Fruit fly (Drosophila melanogaster) whole organism, embryonic: Measurements from ENCODE around the gene mAChR-C.

Source experiments
- ATbp ChIP-seq: fragments of 200-800 bp; sonication (Bioruptor generic); optimal IDR thresholded peaks from 2 replicates; lab custom pipeline; 2017; ENCODE audit warnings: missing biosample characterization, mild to moderate bottlenecking, missing genetic modification characterization, missing genetic modification reagents
- Bdp1 ChIP-seq: fragments of 200-800 bp; sonication (Bioruptor generic); optimal IDR thresholded peaks from 3 replicates; lab custom pipeline; 2016; ENCODE audit warnings: missing biosample characterization, missing genetic modification characterization
- CG12744 ChIP-seq: fragments of 200-800 bp; sonication (Bioruptor generic); optimal IDR thresholded peaks from 2 replicates; lab custom pipeline; 2016; ENCODE audit warnings: missing biosample characterization, missing genetic modification characterization
- CG14050 ChIP-seq: fragments of 200-800 bp; sonication (Bioruptor generic); IDR thresholded peaks from 3 replicates; pipeline ENCODE4 v1.3.6; 2022; ENCODE audit warnings: missing biosample characterization, missing genetic modification characterization
- CG14667 ChIP-seq: fragments of 200-800 bp; sonication (Bioruptor generic); IDR thresholded peaks from 2 replicates; pipeline ENCODE4 v1.3.6; 2022; ENCODE audit warnings: missing biosample characterization, missing genetic modification characterization
- CG15601 ChIP-seq: fragments of 200-800 bp; sonication (Bioruptor generic); optimal IDR thresholded peaks from 3 replicates; lab custom pipeline; 2019; ENCODE audit warnings: missing biosample characterization, mild to moderate bottlenecking, missing genetic modification characterization, moderate library complexity
- CG17186 ChIP-seq: fragments of 200-800 bp; sonication (Bioruptor generic); optimal IDR thresholded peaks from 3 replicates; lab custom pipeline; 2017; ENCODE audit warnings: missing biosample characterization, missing genetic modification reagents, missing genetic modification characterization
- CG17802 ChIP-seq: fragments of 200-800 bp; sonication (Bioruptor generic); optimal IDR thresholded peaks from 2 replicates; lab custom pipeline; 2018; ENCODE audit warnings: missing biosample characterization, mild to moderate bottlenecking, missing genetic modification characterization, moderate library complexity
- CG2129 ChIP-seq: fragments of 200-800 bp; sonication (Bioruptor generic); IDR thresholded peaks from 2 replicates; pipeline ENCODE4 v1.3.6; 2022; ENCODE audit warnings: missing biosample characterization, missing genetic modification characterization; ENCODE audit not compliant: partially characterized antibody
- CG31441 ChIP-seq: fragments of 200-800 bp; sonication (Bioruptor generic); IDR thresholded peaks from 2 replicates; pipeline ENCODE4 v1.3.6; 2022; ENCODE audit warnings: missing biosample characterization, missing genetic modification characterization
- CG4820 ChIP-seq: fragments of 200-800 bp; sonication (Bioruptor generic); optimal IDR thresholded peaks from 3 replicates; lab custom pipeline; 2016; ENCODE audit warnings: missing biosample characterization, missing genetic modification characterization
- CG4854 ChIP-seq: fragments of 200-800 bp; sonication (Bioruptor generic); optimal IDR thresholded peaks from 2 replicates; lab custom pipeline; 2016; ENCODE audit warnings: missing biosample characterization, missing genetic modification characterization, inconsistent platforms
- CG6254 ChIP-seq: fragments of 200-800 bp; sonication (Bioruptor generic); optimal IDR thresholded peaks from 3 replicates; lab custom pipeline; 2017; ENCODE audit warnings: mild to moderate bottlenecking, missing biosample characterization, missing genetic modification reagents, missing genetic modification characterization
- CG6689 ChIP-seq: fragments of 200-800 bp; sonication (Bioruptor generic); IDR thresholded peaks from 2 replicates; pipeline ENCODE4 v1.3.6; 2022; ENCODE audit warnings: missing biosample characterization, missing genetic modification characterization
- CG6765 ChIP-seq: fragments of 200-800 bp; sonication (Bioruptor generic); optimal IDR thresholded peaks from 3 replicates; lab custom pipeline; 2017; ENCODE audit warnings: missing biosample characterization, mild to moderate bottlenecking, missing genetic modification characterization
- CG6791 ChIP-seq: fragments of 200-800 bp; sonication (Bioruptor generic); IDR thresholded peaks from 3 replicates; pipeline ENCODE4 v1.3.6; 2022; ENCODE audit warnings: missing biosample characterization, missing genetic modification characterization; ENCODE audit not compliant: partially characterized antibody
- CG9609 ChIP-seq: fragments of 200-800 bp; sonication (Bioruptor generic); optimal IDR thresholded peaks from 3 replicates; lab custom pipeline; 2016; ENCODE audit warnings: missing biosample characterization, missing genetic modification characterization
- D19A ChIP-seq: fragments of 200-800 bp; optimal IDR thresholded peaks from 3 replicates; lab custom pipeline; 2019; ENCODE audit warnings: missing biosample characterization, mild to moderate bottlenecking, missing genetic modification characterization, moderate library complexity
- Doc2 ChIP-seq: fragments of 200-800 bp; sonication (Bioruptor generic); IDR thresholded peaks from 2 replicates; pipeline ENCODE4 v1.3.6; 2022; ENCODE audit warnings: missing biosample characterization, missing genetic modification characterization
- GATAe ChIP-seq: fragments of 200-800 bp; sonication (Bioruptor generic); conservative IDR thresholded peaks from 2 replicates; pipeline ENCODE4 v1.3.6; 2022; ENCODE audit warnings: missing biosample characterization, missing genetic modification characterization
- Hmx ChIP-seq: fragments of 200-800 bp; sonication (Bioruptor generic); optimal IDR thresholded peaks from 2 replicates; lab custom pipeline; 2016; ENCODE audit warnings: missing biosample characterization, missing genetic modification characterization
- Hr51 ChIP-seq, 2 experiments: fragments of 200-800 bp; sonication (Bioruptor generic); optimal IDR thresholded peaks; 2 replicates in 1 of 2; 3 replicates in 1 of 2; lab custom pipeline; 2016 to 2018; ENCODE audit warnings: missing biosample characterization in 2 of 2, missing genetic modification characterization in 2 of 2, mild to moderate bottlenecking in 1 of 2, moderate library complexity in 1 of 2
- Med ChIP-seq: fragments of 200-800 bp; sonication (Bioruptor generic); peaks from one replicate; lab custom pipeline; 2016; ENCODE audit warnings: missing biosample characterization, missing genetic modification characterization, mild to moderate bottlenecking, inconsistent platforms, moderate library complexity
- Mes4 ChIP-seq: fragments of 200-800 bp; sonication (Bioruptor generic); optimal IDR thresholded peaks from 2 replicates; lab custom pipeline; 2016; ENCODE audit warnings: missing biosample characterization, missing genetic modification characterization
- Sry-δ ChIP-seq: fragments of 200-800 bp; sonication (Bioruptor generic); optimal IDR thresholded peaks from 2 replicates; lab custom pipeline; 2016; ENCODE audit warnings: missing biosample characterization, missing genetic modification characterization
- Vsx1 ChIP-seq: fragments of 200-800 bp; sonication (Bioruptor generic); optimal IDR thresholded peaks from 2 replicates; lab custom pipeline; 2017; ENCODE audit warnings: missing biosample characterization, mild to moderate bottlenecking, missing genetic modification characterization, missing genetic modification reagents
- YL-1 ChIP-seq: fragments of 200-800 bp; sonication (Bioruptor generic); optimal IDR thresholded peaks from 3 replicates; lab custom pipeline; 2017; ENCODE audit warnings: missing biosample characterization, mild to moderate bottlenecking, missing genetic modification characterization
- ase ChIP-seq: fragments of 200-800 bp; sonication (Bioruptor generic); IDR thresholded peaks from 3 replicates; pipeline ENCODE4 v1.3.6; 2022; ENCODE audit warnings: missing biosample characterization, missing genetic modification characterization
- br ChIP-seq: fragments of >200 bp; optimal IDR thresholded peaks from 2 replicates; lab custom pipeline; 2017
- corto ChIP-seq: fragments of 200-800 bp; sonication (Bioruptor generic); optimal IDR thresholded peaks from 2 replicates; lab custom pipeline; 2016; ENCODE audit warnings: missing biosample characterization, mild to moderate bottlenecking, missing genetic modification characterization, moderate library complexity
- crp ChIP-seq, 2 experiments: fragments of 200-800 bp; sonication (Bioruptor generic); optimal IDR thresholded peaks; 2 replicates in 1 of 2; 3 replicates in 1 of 2; lab custom pipeline; 2017; ENCODE audit warnings: missing biosample characterization in 2 of 2, missing genetic modification characterization in 2 of 2, mild to moderate bottlenecking in 1 of 2, moderate library complexity in 1 of 2
- dati ChIP-seq: fragments of 200-800 bp; sonication (Bioruptor generic); IDR thresholded peaks from 2 replicates; pipeline ENCODE4 v1.3.6; 2022; ENCODE audit warnings: missing biosample characterization, missing genetic modification characterization
- disco-r ChIP-seq: fragments of 200-800 bp; sonication (Bioruptor generic); optimal IDR thresholded peaks from 2 replicates; lab custom pipeline; 2016; ENCODE audit warnings: missing biosample characterization, missing genetic modification characterization
- emc ChIP-seq: fragments of 200-800 bp; sonication (Bioruptor generic); optimal IDR thresholded peaks from 2 replicates; lab custom pipeline; 2016; ENCODE audit warnings: missing biosample characterization, missing genetic modification characterization
- ems ChIP-seq: fragments of 200-800 bp; sonication (Bioruptor generic); optimal IDR thresholded peaks from 3 replicates; lab custom pipeline; 2016; ENCODE audit warnings: missing biosample characterization, missing genetic modification characterization
- fru ChIP-seq: fragments of >200 bp; optimal IDR thresholded peaks from 2 replicates; lab custom pipeline; 2017
- gcm2 ChIP-seq: fragments of 200-800 bp; sonication (Bioruptor generic); optimal IDR thresholded peaks from 2 replicates; lab custom pipeline; 2016; ENCODE audit warnings: missing biosample characterization, missing genetic modification characterization
- her ChIP-seq: fragments of 200-800 bp; sonication (Bioruptor generic); optimal IDR thresholded peaks from 2 replicates; lab custom pipeline; 2016; ENCODE audit warnings: missing biosample characterization, missing genetic modification characterization
- lab ChIP-seq: fragments of 200-800 bp; sonication (Bioruptor generic); optimal IDR thresholded peaks from 3 replicates; lab custom pipeline; 2017; ENCODE audit warnings: missing biosample characterization, missing genetic modification characterization, mild to moderate bottlenecking, moderate library complexity, missing genetic modification reagents
- maf-S ChIP-seq: fragments of 200-800 bp; sonication (Bioruptor generic); optimal IDR thresholded peaks from 2 replicates; lab custom pipeline; 2016; ENCODE audit warnings: missing biosample characterization, missing genetic modification characterization
- nerfin-2 ChIP-seq: fragments of 200-800 bp; sonication (Bioruptor generic); IDR thresholded peaks from 2 replicates; pipeline ENCODE4 v1.3.6; 2022; ENCODE audit warnings: missing biosample characterization, missing genetic modification characterization; ENCODE audit not compliant: partially characterized antibody
- p53 ChIP-seq: fragments of 200-800 bp; sonication (Bioruptor generic); optimal IDR thresholded peaks from 2 replicates; lab custom pipeline; 2016; ENCODE audit warnings: missing biosample characterization, missing genetic modification characterization
- pita ChIP-seq: fragments of 200-800 bp; sonication (Bioruptor generic); optimal IDR thresholded peaks from 2 replicates; lab custom pipeline; 2017; ENCODE audit warnings: missing biosample characterization, mild to moderate bottlenecking, missing genetic modification characterization
- ranshi ChIP-seq: fragments of 200-800 bp; sonication (Bioruptor generic); IDR thresholded peaks from 2 replicates; pipeline ENCODE4 v1.3.6; 2022; ENCODE audit warnings: missing biosample characterization, missing genetic modification characterization
- sens ChIP-seq: fragments of 200-800 bp; sonication (Bioruptor generic); peaks from one replicate; lab custom pipeline; 2016; ENCODE audit warnings: missing biosample characterization, missing genetic modification characterization
- sens-2 ChIP-seq: fragments of 200-800 bp; sonication (Bioruptor generic); IDR thresholded peaks from 2 replicates; pipeline ENCODE4 v1.3.6; 2022; ENCODE audit warnings: missing biosample characterization, missing genetic modification characterization
- sisA ChIP-seq: fragments of 200-800 bp; sonication (Bioruptor generic); IDR thresholded peaks from 2 replicates; pipeline ENCODE4 v1.3.6; 2022; ENCODE audit warnings: missing biosample characterization, missing genetic modification characterization
- tgo ChIP-seq: fragments of 200-800 bp; sonication (Bioruptor generic); IDR thresholded peaks from 3 replicates; pipeline ENCODE4 v1.3.6; 2022; ENCODE audit warnings: missing biosample characterization, missing genetic modification characterization
- wdn ChIP-seq: fragments of 200-800 bp; sonication (Bioruptor generic); IDR thresholded peaks from 2 replicates; pipeline ENCODE4 v1.3.6; 2022; ENCODE audit warnings: missing biosample characterization, missing genetic modification characterization
- wor ChIP-seq: fragments of 200-800 bp; sonication (Bioruptor generic); IDR thresholded peaks from 2 replicates; pipeline ENCODE4 v1.3.6; 2022; ENCODE audit warnings: missing biosample characterization, missing genetic modification characterization

The mAChR-C gene

DNA sequence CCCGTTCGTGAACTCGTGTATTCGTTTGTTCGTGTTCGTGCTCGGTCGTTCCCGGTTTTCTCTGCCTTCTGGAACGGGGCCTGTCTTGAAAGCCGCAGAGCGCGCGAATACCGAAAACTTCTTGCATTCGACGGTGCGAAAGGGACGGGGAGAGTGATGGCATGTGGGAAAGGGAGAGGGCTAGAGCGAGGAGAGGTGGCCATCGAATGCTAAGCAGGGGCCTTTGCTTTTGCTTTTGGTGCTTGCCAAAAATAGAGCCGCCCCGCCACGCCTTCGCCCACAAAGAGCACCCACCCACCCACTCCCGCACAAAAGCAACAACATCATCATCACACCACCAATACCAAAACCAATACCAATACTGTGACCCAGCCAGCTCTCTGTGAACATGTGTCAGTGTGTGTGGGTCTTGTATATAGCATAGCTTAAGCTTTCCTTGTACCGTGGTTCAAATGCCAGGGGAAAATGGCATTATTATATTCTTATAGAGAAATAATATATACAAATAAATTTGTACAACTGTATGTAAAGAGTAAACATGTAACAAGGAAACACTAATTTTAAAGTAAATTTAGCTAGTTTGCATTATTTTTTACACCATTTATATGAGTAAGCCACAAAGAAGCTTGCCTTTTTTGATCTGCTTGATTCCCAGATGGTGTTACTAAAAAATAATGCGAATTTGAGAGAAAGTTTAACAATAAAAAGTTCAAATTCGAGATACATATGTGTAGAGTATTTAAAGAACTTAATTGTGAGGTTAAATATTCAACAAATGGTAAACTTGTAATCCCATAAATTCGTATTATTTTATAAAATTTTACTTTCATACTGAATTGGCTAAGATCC, 34.9 kb upstream of the mAChR-C start, which contains the start of gene CG14434 (continued):
- no peak for TF ChIP-seq dati (GFP tag; lab: Robert Waterston, UW)
- no peak for TF ChIP-seq wdn (GFP tag; lab: Robert Waterston, UW)
- no peak for TF ChIP-seq maf-S (GFP tag; lab: Kevin White, UChicago)
- no peak for TF ChIP-seq emc (GFP tag; lab: Kevin White, UChicago)
- peak; percentile 86 for TF ChIP-seq CG31441
- TF ChIP-seq pita (GFP tag; lab: Kevin White, UChicago): no peak
- TF ChIP-seq sens (GFP tag; lab: Kevin White, UChicago): peak; percentile 97
- peak; percentile 69 for TF ChIP-seq wor (GFP tag; lab: Robert Waterston, UW)
- TF ChIP-seq ase (GFP tag; lab: Robert Waterston, UW): peak; percentile 16; the same call in 2 of the 3 replicates
- TF ChIP-seq sens-2 (GFP tag; lab: Robert Waterston, UW): no peak
- TF ChIP-seq ATbp (GFP tag; lab: Kevin White, UChicago): peak; percentile 60
- peak; percentile 22 for TF ChIP-seq CG17186 (GFP tag; lab: Kevin White, UChicago)
- peak; percentile 26; the same call in 1 of the 3 replicates for TF ChIP-seq tgo
- TF ChIP-seq corto (GFP tag; lab: Kevin White, UChicago): no peak
- peak; percentile 49 for TF ChIP-seq YL-1 (GFP tag; lab: Kevin White, UChicago)
- no peak for TF ChIP-seq Sry-δ (GFP tag; lab: Kevin White, UChicago)
- TF ChIP-seq CG6765 (GFP tag; lab: Kevin White, UChicago): peak; percentile 77
- no peak for TF ChIP-seq ranshi (GFP tag; lab: Robert Waterston, UW)
- TF ChIP-seq br (lab: Kevin White, UChicago): no peak
- TF ChIP-seq gcm2 (GFP tag; lab: Kevin White, UChicago): no peak
- peak; percentile 72 for TF ChIP-seq CG6689 (GFP tag; lab: Robert Waterston, UW)
- TF ChIP-seq Bdp1 (GFP tag; lab: Kevin White, UChicago): peak; percentile 15
- no peak for TF ChIP-seq CG17802 (tag; lab: Kevin White, UChicago)
- TF ChIP-seq fru: no peak
- peak; percentile 17 for TF ChIP-seq Mes4 (GFP tag; lab: Kevin White, UChicago)
- peak; percentile 40 for TF ChIP-seq CG4854 (GFP tag; lab: Kevin White, UChicago)
- peak; percentile 31; the same call in 2 of the 3 replicates for TF ChIP-seq CG14050 (GFP tag; lab: Robert Waterston, UW)
- TF ChIP-seq Hmx (GFP tag; lab: Kevin White, UChicago): peak; percentile 58
- TF ChIP-seq ems: peak; percentile 47
- TF ChIP-seq CG9609 (GFP tag; lab: Kevin White, UChicago): peak; percentile 23
- TF ChIP-seq CG4820 (GFP tag; lab: Kevin White, UChicago): peak; percentile 71
- TF ChIP-seq, all 482 proteins: peak for 299

DNA sequence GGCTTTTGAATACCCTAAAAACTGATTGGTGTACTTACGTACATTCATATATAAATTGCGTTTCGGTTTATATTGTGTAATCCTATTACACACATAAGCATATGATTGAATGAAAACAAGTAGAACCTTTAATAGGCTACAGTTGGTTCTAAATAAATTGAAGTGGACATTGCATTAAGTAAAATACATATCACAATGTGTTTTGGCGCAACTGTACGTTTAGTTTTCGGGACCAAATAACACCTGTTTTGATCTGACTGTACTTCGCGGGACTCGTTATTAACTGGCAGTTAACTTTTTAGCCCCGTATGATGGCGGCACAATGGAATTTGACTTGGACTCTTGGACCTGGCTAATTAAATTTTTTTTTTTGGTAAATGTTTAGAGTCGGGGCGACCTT, 34.3 kb upstream of the mAChR-C start:
- TF ChIP-seq lab (GFP tag; lab: Kevin White, UChicago): no peak
- TF ChIP-seq sisA: no peak
- TF ChIP-seq CG14667 (GFP tag; lab: Robert Waterston, UW): no peak
- no peak for TF ChIP-seq CG14050 (GFP tag; lab: Robert Waterston, UW)
- TF ChIP-seq CG6254 (GFP tag; lab: Kevin White, UChicago): no peak
- TF ChIP-seq Doc2 (GFP tag; lab: Robert Waterston, UW): no peak
- no peak for TF ChIP-seq br (lab: Kevin White, UChicago)
- TF ChIP-seq CG12744 (GFP tag; lab: Kevin White, UChicago): no peak
- peak; percentile 71 for TF ChIP-seq D19A (tag; lab: Kevin White, UChicago)
- TF ChIP-seq disco-r (GFP tag; lab: Kevin White, UChicago): no peak
- no peak for TF ChIP-seq CG15601 (tag; lab: Kevin White, UChicago)
- no peak for TF ChIP-seq Hr51 (GFP tag; optimal IDR thresholded peaks at IDR 0.05; lab: Kevin White, UChicago)
- no peak for TF ChIP-seq p53
- TF ChIP-seq Vsx1 (GFP tag; lab: Kevin White, UChicago): peak; percentile 10
- 0 out of 3 replicates have a peak, but pooled peaks have one; percentile 20 for TF ChIP-seq CG6791 (GFP tag; lab: Robert Waterston, UW)
- no peak for TF ChIP-seq GATAe (GFP tag; lab: Robert Waterston, UW)
- TF ChIP-seq nerfin-2: no peak
- TF ChIP-seq Med (GFP tag; lab: Kevin White, UChicago): peak; percentile 35
- TF ChIP-seq crp (GFP tag; optimal IDR thresholded peaks at IDR 0.05; lab: Kevin White, UChicago): no peak
- TF ChIP-seq CG2129: no peak
- TF ChIP-seq her: no peak
